Worm (Caenorhabditis elegans) whole organism, young adult: ENCODE data around the gene C33A12.19.

Source experiments
- F22D6.2 ChIP-seq: sonication (generic microtip); optimal IDR thresholded peaks from 2 replicates; lab custom pipeline; 2016; ENCODE audit warnings: mild to moderate bottlenecking, missing genetic modification characterization, missing compliant biosample characterization
- F52B5.7 ChIP-seq: sonication (generic microtip); optimal IDR thresholded peaks from 2 replicates; lab custom pipeline; 2016; ENCODE audit warnings: mild to moderate bottlenecking, missing genetic modification characterization, missing compliant biosample characterization
- K12H6.12 ChIP-seq: fragments of 200-800 bp; sonication (Bioruptor generic); optimal IDR thresholded peaks from 2 replicates; lab custom pipeline; 2018; ENCODE audit warnings: mild to moderate bottlenecking, missing genetic modification characterization, missing compliant biosample characterization
- Y53F4B.3 ChIP-seq: fragments of 200-800 bp; sonication (Bioruptor generic); IDR thresholded peaks from 2 replicates; pipeline ENCODE4 v1.3.6; 2022; ENCODE audit warnings: missing genetic modification reagents, missing genetic modification characterization, missing compliant biosample characterization
- Y53G8AR.9 ChIP-seq: fragments of 200-800 bp; sonication (Bioruptor generic); conservative IDR thresholded peaks from 2 replicates; pipeline ENCODE4 v1.3.6; 2022; ENCODE audit warnings: missing genetic modification reagents, missing genetic modification characterization, missing compliant biosample characterization
- atf-7 ChIP-seq: sonication (generic microtip); optimal IDR thresholded peaks from 2 replicates; lab custom pipeline; 2017; ENCODE audit warnings: mild to moderate bottlenecking, missing genetic modification characterization, missing compliant biosample characterization
- athp-1 ChIP-seq: sonication (generic microtip); optimal IDR thresholded peaks from 2 replicates; lab custom pipeline; 2017; ENCODE audit warnings: mild to moderate bottlenecking, missing genetic modification characterization, missing compliant biosample characterization
- attf-3 ChIP-seq: fragments of 200-800 bp; sonication (Bioruptor generic); conservative IDR thresholded peaks from 2 replicates; pipeline ENCODE4 v1.3.6; 2022; ENCODE audit warnings: missing genetic modification reagents, missing genetic modification characterization, missing compliant biosample characterization
- attf-5 ChIP-seq: fragments of 200-800 bp; sonication (Bioruptor generic); optimal IDR thresholded peaks from 2 replicates; lab custom pipeline; 2018; ENCODE audit warnings: mild to moderate bottlenecking, missing genetic modification characterization, missing compliant biosample characterization
- bed-1 ChIP-seq: fragments of 200-800 bp; sonication (Bioruptor generic); IDR thresholded peaks from 2 replicates; pipeline ENCODE4 v1.3.6; 2022; ENCODE audit warnings: missing genetic modification reagents, missing genetic modification characterization, missing compliant biosample characterization
- ccch-3 ChIP-seq: fragments of 200-800 bp; sonication (Bioruptor generic); optimal IDR thresholded peaks from 2 replicates; lab custom pipeline; 2018; ENCODE audit warnings: mild to moderate bottlenecking, missing genetic modification characterization, missing compliant biosample characterization
- cebp-1 ChIP-seq, 2 experiments: fragments of 200-800 bp in 1 of 2; sonication (Bioruptor generic) in 1 of 2; sonication (generic microtip) in 1 of 2; IDR thresholded peaks in 1 of 2; optimal IDR thresholded peaks in 1 of 2; 2 replicates each; pipeline versions ENCODE4 v1.3.6 to Lab custom; 2017 to 2022; ENCODE audit warnings: missing compliant biosample characterization in 2 of 2, missing genetic modification characterization in 2 of 2, mild to moderate bottlenecking in 1 of 2, missing genetic modification reagents in 1 of 2, moderate library complexity in 1 of 2
- ceh-58 ChIP-seq: fragments of 200-800 bp; sonication (Bioruptor generic); IDR thresholded peaks from 2 replicates; pipeline ENCODE4 v1.3.6; 2022; ENCODE audit warnings: missing genetic modification characterization, missing compliant biosample characterization
- dox-1 ChIP-seq: fragments of 200-800 bp; sonication (Bioruptor generic); IDR thresholded peaks from 2 replicates; pipeline ENCODE4 v1.3.6; 2022; ENCODE audit warnings: missing genetic modification reagents, missing genetic modification characterization, missing compliant biosample characterization
- dpff-1 ChIP-seq: sonication (generic microtip); optimal IDR thresholded peaks from 2 replicates; lab custom pipeline; 2017; ENCODE audit warnings: mild to moderate bottlenecking, missing genetic modification characterization, missing compliant biosample characterization
- dpl-1 ChIP-seq: fragments of 150-350 bp; optimal IDR thresholded peaks from 2 replicates; lab custom pipeline; 2014; ENCODE audit warnings: missing biosample characterization, missing genetic modification reagents, missing genetic modification characterization
- efl-1 ChIP-seq: fragments of 150-350 bp; optimal IDR thresholded peaks from 2 replicates; lab custom pipeline; 2014; ENCODE audit warnings: missing biosample characterization, missing genetic modification reagents, missing genetic modification characterization
- egl-44 ChIP-seq: fragments of 200-800 bp; sonication (Bioruptor generic); IDR thresholded peaks from 2 replicates; pipeline ENCODE4 v1.3.6; 2022; ENCODE audit warnings: missing genetic modification reagents, missing genetic modification characterization, missing compliant biosample characterization
- ekl-4 ChIP-seq: fragments of 200-800 bp; sonication (Bioruptor generic); IDR thresholded peaks from 2 replicates; pipeline ENCODE4 v1.3.6; 2022; ENCODE audit warnings: missing genetic modification reagents, missing genetic modification characterization, missing compliant biosample characterization
- him-1 ChIP-seq: sonication (generic microtip); optimal IDR thresholded peaks from 2 replicates; lab custom pipeline; 2016; ENCODE audit warnings: missing genotype, missing genetic modification reagents, missing genetic modification characterization, missing compliant biosample characterization
- hmg-1.2 ChIP-seq: fragments of 200-800 bp; sonication (Bioruptor generic); IDR thresholded peaks from 2 replicates; pipeline ENCODE4 v1.3.6; 2022; ENCODE audit warnings: missing genetic modification reagents, missing genetic modification characterization, missing compliant biosample characterization
- hsf-1 ChIP-seq: fragments of 200-800 bp; sonication (Bioruptor generic); IDR thresholded peaks from 2 replicates; pipeline ENCODE4 v1.3.6; 2022; ENCODE audit warnings: missing genetic modification reagents, missing genetic modification characterization, missing compliant biosample characterization
- let-526 ChIP-seq: fragments of 200-800 bp; sonication (Bioruptor generic); IDR thresholded peaks from 2 replicates; pipeline ENCODE4 v1.3.6; 2022; ENCODE audit warnings: missing genetic modification reagents, missing genetic modification characterization, missing compliant biosample characterization
- lin-35 ChIP-seq, 3 experiments: fragments of 150-350 bp in 2 of 3; sonication (generic microtip) in 1 of 3; optimal IDR thresholded peaks; 2 replicates each; lab custom pipeline; 2014 to 2018; ENCODE audit warnings: missing biosample characterization in 3 of 3, missing genetic modification characterization in 3 of 3, missing genetic modification reagents in 3 of 3
- lin-40 ChIP-seq: sonication (generic microtip); optimal IDR thresholded peaks from 2 replicates; lab custom pipeline; 2016; ENCODE audit warnings: missing genetic modification characterization, mild to moderate bottlenecking, missing compliant biosample characterization, missing genotype, missing genetic modification reagents
- lin-54 ChIP-seq: fragments of 200-800 bp; sonication (Bioruptor generic); optimal IDR thresholded peaks from 2 replicates; lab custom pipeline; 2018; ENCODE audit warnings: mild to moderate bottlenecking, missing genetic modification characterization, missing compliant biosample characterization
- lir-1 ChIP-seq: fragments of 200-800 bp; sonication (Bioruptor generic); conservative IDR thresholded peaks from 2 replicates; pipeline ENCODE4 v1.3.6; 2022; ENCODE audit warnings: missing genetic modification reagents, missing genetic modification characterization, missing compliant biosample characterization
- lsy-27 ChIP-seq: sonication (generic microtip); optimal IDR thresholded peaks from 2 replicates; lab custom pipeline; 2017; ENCODE audit warnings: missing genetic modification characterization, mild to moderate bottlenecking, missing compliant biosample characterization, antibody characterized with exemption, missing genotype, borderline replicate concordance; ENCODE audit not compliant: insufficient read depth
- madf-10 ChIP-seq: sonication (generic microtip); optimal IDR thresholded peaks from 2 replicates; lab custom pipeline; 2016; ENCODE audit warnings: mild to moderate bottlenecking, missing genetic modification characterization, missing compliant biosample characterization
- mcd-1 ChIP-seq: fragments of 200-800 bp; sonication (Bioruptor generic); IDR thresholded peaks from 2 replicates; pipeline ENCODE4 v1.3.6; 2022; ENCODE audit warnings: missing genetic modification reagents, missing genetic modification characterization, missing compliant biosample characterization
- mxl-1 ChIP-seq: sonication (generic microtip); optimal IDR thresholded peaks from 2 replicates; lab custom pipeline; 2016; ENCODE audit warnings: missing genetic modification characterization, missing compliant biosample characterization
- nhr-80 ChIP-seq: sonication (generic microtip); optimal IDR thresholded peaks from 2 replicates; lab custom pipeline; 2016; ENCODE audit warnings: missing genetic modification characterization, missing compliant biosample characterization
- sdz-38 ChIP-seq: sonication (generic microtip); optimal IDR thresholded peaks from 2 replicates; lab custom pipeline; 2016; ENCODE audit warnings: missing genotype, missing genetic modification characterization, missing compliant biosample characterization
- snpc-3.4 ChIP-seq: sonication (generic microtip); optimal IDR thresholded peaks from 2 replicates; lab custom pipeline; 2017; ENCODE audit warnings: missing genetic modification characterization, mild to moderate bottlenecking, missing compliant biosample characterization, antibody characterized with exemption, moderate library complexity, missing genotype, missing genetic modification reagents
- snpc-4 ChIP-seq, 5 experiments: fragments of 150-350 bp in 1 of 5; sonication (generic microtip) in 4 of 5; optimal IDR thresholded peaks; 2 replicates each; lab custom pipeline; 2014 to 2018; ENCODE audit warnings: missing genetic modification characterization in 5 of 5, missing biosample characterization in 3 of 5, antibody characterized with exemption in 2 of 5, mild to moderate bottlenecking in 2 of 5, missing compliant biosample characterization in 2 of 5, missing genotype in 2 of 5, moderate library complexity in 2 of 5, missing genetic modification reagents in 1 of 5
- sptf-2 ChIP-seq: fragments of 200-800 bp; sonication (Bioruptor generic); optimal IDR thresholded peaks from 2 replicates; lab custom pipeline; 2018; ENCODE audit warnings: mild to moderate bottlenecking, missing genetic modification characterization, missing compliant biosample characterization
- tbp1 ChIP-seq: fragments of 200-800 bp; sonication (Bioruptor generic); optimal IDR thresholded peaks from 2 replicates; lab custom pipeline; 2018; ENCODE audit warnings: mild to moderate bottlenecking, missing genetic modification characterization, missing compliant biosample characterization
- tlf-1 ChIP-seq: fragments of 200-800 bp; sonication (Bioruptor generic); optimal IDR thresholded peaks from 2 replicates; lab custom pipeline; 2018; ENCODE audit warnings: mild to moderate bottlenecking, missing genetic modification characterization, missing compliant biosample characterization
- xnd-1 ChIP-seq: sonication (generic microtip); optimal IDR thresholded peaks from 2 replicates; lab custom pipeline; 2016; ENCODE audit warnings: missing genotype, missing genetic modification reagents, missing genetic modification characterization, missing compliant biosample characterization
- ztf-22 ChIP-seq: fragments of 200-800 bp; sonication (Bioruptor generic); optimal IDR thresholded peaks from 2 replicates; lab custom pipeline; 2018; ENCODE audit warnings: mild to moderate bottlenecking, missing genetic modification characterization, moderate library complexity, missing compliant biosample characterization
- ztf-28 ChIP-seq: fragments of 200-800 bp; sonication (Bioruptor generic); IDR thresholded peaks from 2 replicates; pipeline ENCODE4 v1.3.6; 2022; ENCODE audit warnings: missing genetic modification reagents, missing genetic modification characterization, missing compliant biosample characterization

Gene C33A12.19

ce11 chrIV:9523139-9523538 lies 6.3 kb downstream of the C33A12.19 start (continued):
- TF ChIP-seq atf-7 (tag; lab: Kevin White, UChicago) = no peak
- TF ChIP-seq dox-1 (GFP tag; lab: Robert Waterston, UW) = no peak
- no peak for TF ChIP-seq him-1 (tag; lab: Kevin White, UChicago)
- no peak for TF ChIP-seq attf-5 (GFP tag; lab: Kevin White, UChicago)
- no peak for TF ChIP-seq hsf-1 (GFP tag; lab: Robert Waterston, UW)

- TF ChIP-seq efl-1 (GFP tag; lab: Kevin White, UChicago) (peak; percentile 56), ekl-4 (GFP tag; lab: Robert Waterston, UW) (no peak), hmg-1.2 (peak; percentile 81), snpc-4 (GFP tag; optimal IDR thresholded peaks at IDR 0.05; lab: Kevin White, UChicago) (no peak), snpc-4 (tag; optimal IDR thresholded peaks at IDR 0.05; lab: Kevin White, UChicago) (peak in 2 of 4 experiments; percentile 10 to 62), lin-35 (GFP tag; optimal IDR thresholded peaks at IDR 0.05; lab: Kevin White, UChicago) (peak in 1 of 3 experiments; percentile 61), attf-3 (GFP tag; lab: Robert Waterston, UW) (peak; percentile 93), lin-54 (GFP tag; lab: Kevin White, UChicago) (peak; percentile 80), dpl-1 (GFP tag; lab: Kevin White, UChicago) (peak; percentile 53), let-526 (GFP tag; lab: Robert Waterston, UW) (no peak)
These were observed 8.2 kb downstream of the C33A12.19 start, which contains the start of gene ndua-5 for ce11 chrIV:9524849-9525460. ndua-5 (minus strand) TSS chrIV:9524899.

ce11 chrIV:9525682-9526416 lies 9.1 kb downstream of the C33A12.19 start, which contains the start of gene elo-1:
elo-1 (plus strand) TSS chrIV:9526366.
- no peak for TF ChIP-seq sptf-2 (GFP tag; lab: Kevin White, UChicago)
- TF ChIP-seq madf-10 (tag; lab: Kevin White, UChicago) = peak; percentile 14
- TF ChIP-seq xnd-1 (tag; lab: Kevin White, UChicago) = no peak
- no peak for TF ChIP-seq bed-1 (GFP tag; lab: Robert Waterston, UW)
- TF ChIP-seq lin-54 (GFP tag; lab: Kevin White, UChicago) = peak; percentile 29
- no peak for TF ChIP-seq tlf-1 (GFP tag; lab: Kevin White, UChicago)
- TF ChIP-seq F22D6.2 = no peak
- TF ChIP-seq cebp-1 (GFP tag; IDR thresholded peaks at IDR 0.05; lab: Robert Waterston, UW) = no peak
- peak; percentile 41 for TF ChIP-seq cebp-1 (tag; optimal IDR thresholded peaks at IDR 0.05; lab: Kevin White, UChicago)
- TF ChIP-seq sdz-38 (tag; lab: Kevin White, UChicago) = no peak
- no peak for TF ChIP-seq snpc-3.4 (tag; lab: Kevin White, UChicago)
- TF ChIP-seq athp-1 (tag; lab: Kevin White, UChicago) = no peak
- no peak for TF ChIP-seq mcd-1
- no peak for TF ChIP-seq dpff-1 (tag; lab: Kevin White, UChicago)
- no peak for TF ChIP-seq K12H6.12
- no peak for TF ChIP-seq ccch-3 (GFP tag; lab: Kevin White, UChicago)
- peak; percentile 2 for TF ChIP-seq tbp1 (GFP tag; lab: Kevin White, UChicago)
- TF ChIP-seq Y53F4B.3 = no peak
- peak; percentile 98 for TF ChIP-seq nhr-80 (tag; lab: Kevin White, UChicago)
- TF ChIP-seq dox-1 (GFP tag; lab: Robert Waterston, UW) = peak; percentile 67
- TF ChIP-seq egl-44 (GFP tag; lab: Robert Waterston, UW) = 0 out of 2 replicates have a peak, but pooled peaks have one; percentile 61
- peak; percentile 15 for TF ChIP-seq ztf-22 (GFP tag; lab: Kevin White, UChicago)
- TF ChIP-seq ztf-28 = no peak
- peak; percentile 1 for TF ChIP-seq atf-7 (tag; lab: Kevin White, UChicago)
- TF ChIP-seq ceh-58 (GFP tag; lab: Robert Waterston, UW) = no peak
- TF ChIP-seq efl-1 (GFP tag; lab: Kevin White, UChicago) = no peak
- TF ChIP-seq mxl-1 (tag; lab: Kevin White, UChicago) = no peak
- TF ChIP-seq attf-5 (GFP tag; lab: Kevin White, UChicago) = peak; percentile 41
- no peak for TF ChIP-seq F52B5.7 (tag; lab: Kevin White, UChicago)
- peak; percentile 51 for TF ChIP-seq lin-40 (tag; lab: Kevin White, UChicago)
- TF ChIP-seq lsy-27 (tag; lab: Kevin White, UChicago) = no peak
- TF ChIP-seq Y53G8AR.9 (GFP tag; lab: Robert Waterston, UW) = 0 out of 2 replicates have a peak, but pooled peaks have one; percentile 13
- no peak for TF ChIP-seq lir-1 (GFP tag; lab: Robert Waterston, UW)
